Worm (Caenorhabditis elegans) whole organism, young adult: ENCODE measurements around the gene nhr-286.

Experiments
- F39B2.1 ChIP-seq: fragments of 200-800 bp; sonication (Bioruptor generic); IDR thresholded peaks from 2 replicates; pipeline ENCODE4 v1.3.6; 2022; ENCODE audit warnings: missing genetic modification reagents, missing genetic modification characterization, missing compliant biosample characterization
- F52B5.7 ChIP-seq: sonication (generic microtip); optimal IDR thresholded peaks from 2 replicates; lab custom pipeline; 2016; ENCODE audit warnings: mild to moderate bottlenecking, missing genetic modification characterization, missing compliant biosample characterization
- T07F8.4 ChIP-seq: sonication (generic microtip); optimal IDR thresholded peaks from 2 replicates; lab custom pipeline; 2016; ENCODE audit warnings: mild to moderate bottlenecking, missing genetic modification characterization, moderate library complexity, missing compliant biosample characterization
- Y79H2A.3 ChIP-seq: fragments of 200-800 bp; sonication (Bioruptor generic); conservative IDR thresholded peaks from 2 replicates; pipeline ENCODE4 v1.3.6; 2022; ENCODE audit warnings: missing genetic modification reagents, missing genetic modification characterization, missing compliant biosample characterization
- ZK185.1 ChIP-seq: sonication (generic microtip); optimal IDR thresholded peaks from 2 replicates; lab custom pipeline; 2016; ENCODE audit warnings: mild to moderate bottlenecking, missing genetic modification characterization, missing compliant biosample characterization; ENCODE audit not compliant: poor library complexity, severe bottlenecking
- athp-1 ChIP-seq: sonication (generic microtip); optimal IDR thresholded peaks from 2 replicates; lab custom pipeline; 2017; ENCODE audit warnings: mild to moderate bottlenecking, missing genetic modification characterization, missing compliant biosample characterization
- attf-6 ChIP-seq: fragments of 200-800 bp; sonication (Bioruptor generic); IDR thresholded peaks from 2 replicates; pipeline ENCODE4 v1.3.6; 2022; ENCODE audit warnings: missing genetic modification reagents, missing genetic modification characterization, missing compliant biosample characterization
- ceh-100 ChIP-seq: fragments of 200-800 bp; sonication (Bioruptor generic); IDR thresholded peaks from 2 replicates; pipeline ENCODE4 v1.3.6; 2022; ENCODE audit warnings: missing genetic modification reagents, missing genetic modification characterization, missing compliant biosample characterization
- ceh-58 ChIP-seq: fragments of 200-800 bp; sonication (Bioruptor generic); IDR thresholded peaks from 2 replicates; pipeline ENCODE4 v1.3.6; 2022; ENCODE audit warnings: missing genetic modification characterization, missing compliant biosample characterization
- chd-7 ChIP-seq: sonication (generic microtip); optimal IDR thresholded peaks from 2 replicates; lab custom pipeline; 2016; ENCODE audit warnings: mild to moderate bottlenecking, missing genetic modification characterization, moderate library complexity, missing compliant biosample characterization
- die-1 ChIP-seq: sonication (generic microtip); optimal IDR thresholded peaks from 2 replicates; lab custom pipeline; 2016; ENCODE audit warnings: missing genotype, mild to moderate bottlenecking, missing genetic modification characterization, missing compliant biosample characterization
- ets-4 ChIP-seq: fragments of 200-800 bp; sonication (Bioruptor generic); optimal IDR thresholded peaks from 2 replicates; lab custom pipeline; 2018; ENCODE audit warnings: mild to moderate bottlenecking, missing genetic modification characterization, missing compliant biosample characterization
- him-1 ChIP-seq: sonication (generic microtip); optimal IDR thresholded peaks from 2 replicates; lab custom pipeline; 2016; ENCODE audit warnings: missing genotype, missing genetic modification reagents, missing genetic modification characterization, missing compliant biosample characterization
- hlh-12 ChIP-seq: sonication (generic microtip); optimal IDR thresholded peaks from 2 replicates; lab custom pipeline; 2016; ENCODE audit warnings: missing genetic modification characterization, missing compliant biosample characterization
- hmg-1.2 ChIP-seq: fragments of 200-800 bp; sonication (Bioruptor generic); IDR thresholded peaks from 2 replicates; pipeline ENCODE4 v1.3.6; 2022; ENCODE audit warnings: missing genetic modification reagents, missing genetic modification characterization, missing compliant biosample characterization
- lin-54 ChIP-seq: fragments of 200-800 bp; sonication (Bioruptor generic); optimal IDR thresholded peaks from 2 replicates; lab custom pipeline; 2018; ENCODE audit warnings: mild to moderate bottlenecking, missing genetic modification characterization, missing compliant biosample characterization
- lsl-1 ChIP-seq: fragments of 200-800 bp; sonication (Bioruptor generic); optimal IDR thresholded peaks from 2 replicates; lab custom pipeline; 2018; ENCODE audit warnings: mild to moderate bottlenecking, missing genetic modification characterization, moderate library complexity, missing compliant biosample characterization
- madf-3 ChIP-seq: fragments of 200-800 bp; sonication (Bioruptor generic); IDR thresholded peaks from 2 replicates; pipeline ENCODE4 v1.3.6; 2022; ENCODE audit warnings: missing genetic modification reagents, missing genetic modification characterization, missing compliant biosample characterization
- madf-8 ChIP-seq: fragments of 200-800 bp; sonication (Bioruptor generic); conservative IDR thresholded peaks from 2 replicates; pipeline ENCODE4 v1.3.6; 2022; ENCODE audit warnings: missing genetic modification reagents, missing genetic modification characterization, missing compliant biosample characterization
- mcd-1 ChIP-seq: fragments of 200-800 bp; sonication (Bioruptor generic); IDR thresholded peaks from 2 replicates; pipeline ENCODE4 v1.3.6; 2022; ENCODE audit warnings: missing genetic modification reagents, missing genetic modification characterization, missing compliant biosample characterization
- mel-28 ChIP-seq: sonication (generic microtip); optimal IDR thresholded peaks from 2 replicates; lab custom pipeline; 2016; ENCODE audit warnings: borderline replicate concordance, mild to moderate bottlenecking, missing genetic modification characterization, missing compliant biosample characterization
- mxl-1 ChIP-seq: sonication (generic microtip); optimal IDR thresholded peaks from 2 replicates; lab custom pipeline; 2016; ENCODE audit warnings: missing genetic modification characterization, missing compliant biosample characterization
- nfya-2 ChIP-seq: fragments of 200-800 bp; sonication (Bioruptor generic); IDR thresholded peaks from 2 replicates; pipeline ENCODE4 v1.3.6; 2022; ENCODE audit warnings: missing genetic modification reagents, missing genetic modification characterization, missing compliant biosample characterization
- nfyb-1 ChIP-seq: fragments of 200-800 bp; sonication (Bioruptor generic); IDR thresholded peaks from 2 replicates; pipeline ENCODE4 v1.3.6; 2022; ENCODE audit warnings: missing genetic modification reagents, missing genetic modification characterization, missing compliant biosample characterization
- nhr-179 ChIP-seq: sonication (generic microtip); optimal IDR thresholded peaks from 2 replicates; lab custom pipeline; 2016; ENCODE audit warnings: mild to moderate bottlenecking, missing genetic modification characterization, missing compliant biosample characterization
- pbrm-1 ChIP-seq: fragments of 200-800 bp; sonication (Bioruptor generic); IDR thresholded peaks from 2 replicates; pipeline ENCODE4 v1.3.6; 2022; ENCODE audit warnings: missing genetic modification reagents, missing genetic modification characterization, missing compliant biosample characterization
- pha-4 ChIP-seq: fragments of 150-350 bp; sonication (generic microtip); optimal IDR thresholded peaks from 2 replicates; lab custom pipeline; 2014; ENCODE audit warnings: missing biosample characterization, missing genetic modification reagents, missing genetic modification characterization
- rec-8 ChIP-seq, 2 experiments: sonication (generic microtip); optimal IDR thresholded peaks; 2 replicates each; lab custom pipeline; 2016; ENCODE audit warnings: mild to moderate bottlenecking in 2 of 2, missing genetic modification characterization in 2 of 2, missing genetic modification reagents in 2 of 2, missing genotype in 2 of 2, missing biosample characterization in 1 of 2, missing compliant biosample characterization in 1 of 2, moderate library complexity in 1 of 2
- rpc-1 ChIP-seq, 2 experiments: fragments of 150-350 bp in 1 of 2; sonication (generic microtip) in 1 of 2; optimal IDR thresholded peaks; 2 replicates each; lab custom pipeline; 2014 to 2018; ENCODE audit warnings: missing biosample characterization in 1 of 2, missing genetic modification characterization in 1 of 2, missing genetic modification reagents in 1 of 2, missing genotype in 1 of 2
- snpc-4 ChIP-seq, 5 experiments: fragments of 150-350 bp in 1 of 5; sonication (generic microtip) in 4 of 5; optimal IDR thresholded peaks; 2 replicates each; lab custom pipeline; 2014 to 2018; ENCODE audit warnings: missing genetic modification characterization in 5 of 5, missing biosample characterization in 3 of 5, antibody characterized with exemption in 2 of 5, mild to moderate bottlenecking in 2 of 5, missing compliant biosample characterization in 2 of 5, missing genotype in 2 of 5, moderate library complexity in 2 of 5, missing genetic modification reagents in 1 of 5
- tbp1 ChIP-seq: fragments of 200-800 bp; sonication (Bioruptor generic); optimal IDR thresholded peaks from 2 replicates; lab custom pipeline; 2018; ENCODE audit warnings: mild to moderate bottlenecking, missing genetic modification characterization, missing compliant biosample characterization
- tlf-1 ChIP-seq: fragments of 200-800 bp; sonication (Bioruptor generic); optimal IDR thresholded peaks from 2 replicates; lab custom pipeline; 2018; ENCODE audit warnings: mild to moderate bottlenecking, missing genetic modification characterization, missing compliant biosample characterization
- xnd-1 ChIP-seq: sonication (generic microtip); optimal IDR thresholded peaks from 2 replicates; lab custom pipeline; 2016; ENCODE audit warnings: missing genotype, missing genetic modification reagents, missing genetic modification characterization, missing compliant biosample characterization
- ztf-25 ChIP-seq: fragments of 200-800 bp; sonication (Bioruptor generic); IDR thresholded peaks from 2 replicates; pipeline ENCODE4 v1.3.6; 2022; ENCODE audit warnings: missing genetic modification reagents, missing genetic modification characterization, missing compliant biosample characterization
- ztf-6 ChIP-seq: fragments of 200-800 bp; sonication (Bioruptor generic); IDR thresholded peaks from 2 replicates; pipeline ENCODE4 v1.3.6; 2022; ENCODE audit warnings: missing genetic modification reagents, missing genetic modification characterization, missing compliant biosample characterization

The nhr-286 gene

DNA sequence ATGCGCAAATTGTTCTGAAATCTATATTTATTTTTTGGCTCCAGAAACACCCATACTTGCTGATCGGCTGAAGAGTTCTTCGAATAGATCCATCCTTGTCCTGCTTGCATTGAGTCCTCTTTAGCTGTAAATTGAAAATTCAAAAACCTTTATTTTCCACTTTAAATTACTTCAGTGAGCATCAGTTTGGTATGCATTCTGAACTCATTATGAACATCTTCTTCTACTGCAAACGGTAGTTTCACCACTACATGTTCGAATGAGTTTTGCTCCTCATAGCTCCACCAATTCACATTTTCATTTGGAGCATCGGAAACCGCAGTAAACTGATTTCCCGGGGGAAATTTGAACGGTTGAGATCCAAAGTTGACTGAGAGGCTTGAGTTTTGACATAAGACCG is 41.3 kb downstream of the nhr-286 start:
- no peak for TF ChIP-seq him-1 (tag; lab: Kevin White, UChicago)
- TF ChIP-seq attf-6 (GFP tag; lab: Robert Waterston, UW), result no peak
- no peak for TF ChIP-seq ets-4 (GFP tag; lab: Kevin White, UChicago)
- no peak for TF ChIP-seq T07F8.4 (tag; lab: Kevin White, UChicago)
- no peak for TF ChIP-seq rpc-1 (optimal IDR thresholded peaks at IDR 0.05; lab: Kevin White, UChicago)
- no peak for TF ChIP-seq rpc-1 (tag; optimal IDR thresholded peaks at IDR 0.05; lab: Kevin White, UChicago)
- TF ChIP-seq die-1 (tag; lab: Kevin White, UChicago), result no peak
- no peak for TF ChIP-seq mel-28
- no peak for TF ChIP-seq hmg-1.2
- TF ChIP-seq pha-4 (tag; lab: Kevin White, UChicago), result no peak
- TF ChIP-seq ceh-58 (GFP tag; lab: Robert Waterston, UW), result no peak
- no peak for TF ChIP-seq lin-54 (GFP tag; lab: Kevin White, UChicago)
- TF ChIP-seq xnd-1 (tag; lab: Kevin White, UChicago), result no peak
- no peak for TF ChIP-seq ZK185.1
- no peak for TF ChIP-seq pbrm-1 (GFP tag; lab: Robert Waterston, UW)
- no peak for TF ChIP-seq F39B2.1 (GFP tag; lab: Robert Waterston, UW)

DNA sequence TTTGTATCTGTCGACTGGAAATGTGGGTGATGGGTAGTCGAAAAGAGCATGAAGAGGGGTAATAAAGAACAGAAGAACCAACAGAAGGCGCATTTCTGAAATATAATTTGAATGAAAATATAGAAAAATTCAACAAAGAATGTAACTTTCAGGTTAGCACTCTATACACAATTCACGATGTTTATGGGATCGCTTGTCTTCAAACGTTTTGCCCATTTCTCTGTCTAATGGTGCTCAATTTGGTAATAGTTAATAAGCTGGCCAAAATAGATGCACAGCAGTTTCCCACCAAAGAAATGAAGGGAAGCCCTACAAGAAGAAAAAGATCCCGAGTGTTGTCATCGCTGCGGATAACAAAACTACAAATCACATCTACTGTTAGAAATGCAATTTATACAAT is 43.9 kb downstream of the nhr-286 start, which contains the start of gene F20A1.8:
TSS of gene F20A1.8 (minus strand) at position 101 of the 400 bp plus-strand sequence.
- no peak for TF ChIP-seq snpc-4 (GFP tag; optimal IDR thresholded peaks at IDR 0.05; lab: Kevin White, UChicago)
- TF ChIP-seq snpc-4 (tag; optimal IDR thresholded peaks at IDR 0.05; lab: Kevin White, UChicago), result no peak
- no peak for TF ChIP-seq Y79H2A.3 (GFP tag; lab: Robert Waterston, UW)
- no peak for TF ChIP-seq attf-6 (GFP tag; lab: Robert Waterston, UW)
- no peak for TF ChIP-seq ceh-100 (GFP tag; lab: Robert Waterston, UW)
- TF ChIP-seq him-1 (tag; lab: Kevin White, UChicago), result no peak
- no peak for TF ChIP-seq madf-8
- TF ChIP-seq lsl-1 (GFP tag; lab: Kevin White, UChicago), result no peak
- TF ChIP-seq nfyb-1 (GFP tag; lab: Robert Waterston, UW), result no peak
- no peak for TF ChIP-seq tlf-1 (GFP tag; lab: Kevin White, UChicago)
- TF ChIP-seq, all 124 proteins: peak for 0

DNA sequence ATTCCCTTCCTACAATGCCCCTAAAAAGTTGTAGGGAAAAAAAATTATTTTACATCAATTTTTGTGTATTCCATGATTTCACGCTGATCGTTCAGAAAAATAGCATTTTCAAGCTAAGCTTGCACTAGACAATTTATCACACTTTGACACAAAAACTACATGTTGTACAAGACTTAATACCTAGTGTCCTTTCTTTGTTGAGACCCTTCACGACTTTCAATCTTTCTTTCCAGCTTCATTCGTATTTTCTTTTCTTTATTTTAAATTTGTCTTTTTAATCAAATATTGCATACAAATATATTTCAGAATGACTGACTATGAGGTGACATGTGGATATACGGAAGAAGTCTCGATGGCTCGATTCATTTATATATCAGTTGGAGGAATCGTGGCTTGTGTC is 45.4 kb downstream of the nhr-286 start, which contains the start of gene F20A1.2:
TSS of gene F20A1.2 (plus strand) at position 301 of the 400 bp plus-strand sequence.
- TF ChIP-seq ztf-6, result no peak
- no peak for TF ChIP-seq nfya-2 (GFP tag; lab: Robert Waterston, UW)
- TF ChIP-seq ztf-25 (GFP tag; lab: Robert Waterston, UW), result no peak
- TF ChIP-seq snpc-4 (GFP tag; optimal IDR thresholded peaks at IDR 0.05; lab: Kevin White, UChicago), result no peak
- no peak for TF ChIP-seq snpc-4 (tag; optimal IDR thresholded peaks at IDR 0.05; lab: Kevin White, UChicago)
- TF ChIP-seq pha-4 (tag; lab: Kevin White, UChicago), result no peak
- no peak for TF ChIP-seq madf-3
- no peak for TF ChIP-seq hlh-12
- TF ChIP-seq nhr-179, result no peak
- no peak for TF ChIP-seq F52B5.7 (tag; lab: Kevin White, UChicago)
- TF ChIP-seq chd-7 (tag; lab: Kevin White, UChicago), result no peak
- no peak for TF ChIP-seq rec-8 (tag; optimal IDR thresholded peaks at IDR 0.05; lab: Kevin White, UChicago)
- no peak for TF ChIP-seq athp-1 (tag; lab: Kevin White, UChicago)
- no peak for TF ChIP-seq hmg-1.2
- TF ChIP-seq mcd-1, result no peak
- no peak for TF ChIP-seq F39B2.1 (GFP tag; lab: Robert Waterston, UW)
- TF ChIP-seq mxl-1 (tag; lab: Kevin White, UChicago), result no peak
- TF ChIP-seq tbp1 (GFP tag; lab: Kevin White, UChicago), result no peak
